Fruit fly (Drosophila melanogaster) whole organism, embryonic: ENCODE results near the gene Alg2.

ENCODE experiments used
- Abd-B ChIP-seq: fragments of 200-800 bp; sonication (Bioruptor generic); optimal IDR thresholded peaks from 2 replicates; lab custom pipeline; 2018; ENCODE audit warnings: missing biosample characterization, mild to moderate bottlenecking, missing genetic modification characterization, moderate library complexity
- CG10267 ChIP-seq: fragments of 200-800 bp; sonication (Bioruptor generic); optimal IDR thresholded peaks from 2 replicates; lab custom pipeline; 2018; ENCODE audit warnings: missing biosample characterization, mild to moderate bottlenecking, missing genetic modification characterization, moderate library complexity
- CG12769 ChIP-seq: fragments of 200-800 bp; sonication (Bioruptor generic); optimal IDR thresholded peaks from 2 replicates; lab custom pipeline; 2019; ENCODE audit warnings: missing biosample characterization, mild to moderate bottlenecking, missing genetic modification characterization, moderate library complexity
- CG13775 ChIP-seq: fragments of 200-800 bp; sonication (Bioruptor generic); optimal IDR thresholded peaks from 3 replicates; lab custom pipeline; 2017; ENCODE audit warnings: missing biosample characterization, mild to moderate bottlenecking, missing genetic modification characterization
- CG14441 ChIP-seq: fragments of 200-800 bp; sonication (Bioruptor generic); IDR thresholded peaks from 2 replicates; pipeline ENCODE4 v1.3.6; 2022; ENCODE audit warnings: missing biosample characterization, missing genetic modification characterization
- CG15269 ChIP-seq: fragments of 200-800 bp; sonication (Bioruptor generic); optimal IDR thresholded peaks from 2 replicates; lab custom pipeline; 2018; ENCODE audit warnings: missing biosample characterization, mild to moderate bottlenecking, missing genetic modification characterization, moderate library complexity
- CG15601 ChIP-seq: fragments of 200-800 bp; sonication (Bioruptor generic); optimal IDR thresholded peaks from 3 replicates; lab custom pipeline; 2019; ENCODE audit warnings: missing biosample characterization, mild to moderate bottlenecking, missing genetic modification characterization, moderate library complexity
- CG17568 ChIP-seq: fragments of 200-800 bp; sonication (Bioruptor generic); optimal IDR thresholded peaks from 2 replicates; lab custom pipeline; 2018; ENCODE audit warnings: missing biosample characterization, mild to moderate bottlenecking, missing genetic modification characterization, moderate library complexity
- CG1792 ChIP-seq: fragments of 200-800 bp; sonication (Bioruptor generic); optimal IDR thresholded peaks from 2 replicates; lab custom pipeline; 2016; ENCODE audit warnings: missing biosample characterization, missing genetic modification characterization
- CG18599 ChIP-seq: fragments of 200-800 bp; sonication (Bioruptor generic); optimal IDR thresholded peaks from 3 replicates; lab custom pipeline; 2017; ENCODE audit warnings: missing biosample characterization, missing genetic modification characterization, mild to moderate bottlenecking, moderate library complexity, missing genetic modification reagents
- CG3995 ChIP-seq: fragments of 200-800 bp; sonication (Bioruptor generic); optimal IDR thresholded peaks from 3 replicates; lab custom pipeline; 2016; ENCODE audit warnings: missing biosample characterization, missing genetic modification characterization
- CG6689 ChIP-seq: fragments of 200-800 bp; sonication (Bioruptor generic); IDR thresholded peaks from 2 replicates; pipeline ENCODE4 v1.3.6; 2022; ENCODE audit warnings: missing biosample characterization, missing genetic modification characterization
- CG6854 ChIP-seq: fragments of 200-800 bp; sonication (Bioruptor generic); optimal IDR thresholded peaks from 3 replicates; lab custom pipeline; 2017; ENCODE audit warnings: missing biosample characterization, mild to moderate bottlenecking, missing genetic modification characterization
- Dbx ChIP-seq: fragments of 200-800 bp; sonication (Bioruptor generic); IDR thresholded peaks from 3 replicates; pipeline ENCODE4 v1.3.6; 2022; ENCODE audit warnings: missing biosample characterization, missing genetic modification characterization
- Doc2 ChIP-seq: fragments of 200-800 bp; sonication (Bioruptor generic); IDR thresholded peaks from 2 replicates; pipeline ENCODE4 v1.3.6; 2022; ENCODE audit warnings: missing biosample characterization, missing genetic modification characterization
- Drgx ChIP-seq: fragments of 200-800 bp; sonication (Bioruptor generic); IDR thresholded peaks from 2 replicates; pipeline ENCODE4 v1.3.6; 2022; ENCODE audit warnings: missing biosample characterization, missing genetic modification characterization
- HLH4C ChIP-seq: fragments of 200-800 bp; sonication (Bioruptor generic); IDR thresholded peaks from 3 replicates; pipeline ENCODE4 v1.3.6; 2022; ENCODE audit warnings: missing biosample characterization, missing genetic modification characterization; ENCODE audit not compliant: partially characterized antibody
- HLH54F ChIP-seq: fragments of 200-800 bp; sonication (Bioruptor generic); optimal IDR thresholded peaks from 3 replicates; lab custom pipeline; 2016; ENCODE audit warnings: missing biosample characterization, missing genetic modification characterization
- HmgZ ChIP-seq: fragments of 200-800 bp; sonication (Bioruptor generic); optimal IDR thresholded peaks from 2 replicates; lab custom pipeline; 2018; ENCODE audit warnings: missing biosample characterization, mild to moderate bottlenecking, missing genetic modification characterization
- Hmr ChIP-seq: fragments of 200-800 bp; sonication (Bioruptor generic); optimal IDR thresholded peaks from 3 replicates; lab custom pipeline; 2017; ENCODE audit warnings: mild to moderate bottlenecking, missing biosample characterization, missing genetic modification reagents, missing genetic modification characterization
- Hr78 ChIP-seq, 2 experiments: fragments of 200-800 bp in 1 of 2; fragments of >200 bp in 1 of 2; sonication (Bioruptor generic) in 1 of 2; optimal IDR thresholded peaks; 2 replicates each; lab custom pipeline; 2017 to 2019; ENCODE audit warnings: missing biosample characterization in 2 of 2, missing genetic modification characterization in 2 of 2, mild to moderate bottlenecking in 1 of 2, moderate library complexity in 1 of 2
- MESR4 ChIP-seq: fragments of 200-800 bp; sonication (Bioruptor generic); optimal IDR thresholded peaks from 2 replicates; lab custom pipeline; 2018; ENCODE audit warnings: missing biosample characterization, mild to moderate bottlenecking, missing genetic modification characterization, moderate library complexity
- Oli ChIP-seq: fragments of 200-800 bp; sonication (Bioruptor generic); optimal IDR thresholded peaks from 2 replicates; lab custom pipeline; 2018; ENCODE audit warnings: missing biosample characterization, mild to moderate bottlenecking, missing genetic modification characterization, moderate library complexity
- Rx ChIP-seq: fragments of 200-800 bp; sonication (Bioruptor generic); IDR thresholded peaks from 2 replicates; pipeline ENCODE4 v1.3.6; 2022; ENCODE audit warnings: missing biosample characterization, missing genetic modification characterization
- Xrp1 ChIP-seq: fragments of 200-800 bp; sonication (Bioruptor generic); IDR thresholded peaks from 2 replicates; pipeline ENCODE4 v1.3.6; 2022; ENCODE audit warnings: missing biosample characterization, missing genetic modification characterization
- abd-A ChIP-seq: fragments of 200-800 bp; sonication (Bioruptor generic); optimal IDR thresholded peaks from 3 replicates; lab custom pipeline; 2019; ENCODE audit warnings: missing biosample characterization, mild to moderate bottlenecking, missing genetic modification characterization, moderate library complexity
- ase ChIP-seq: fragments of 200-800 bp; sonication (Bioruptor generic); IDR thresholded peaks from 3 replicates; pipeline ENCODE4 v1.3.6; 2022; ENCODE audit warnings: missing biosample characterization, missing genetic modification characterization
- bbx ChIP-seq: fragments of 200-800 bp; sonication (Bioruptor generic); IDR thresholded peaks from 2 replicates; pipeline ENCODE4 v1.3.6; 2022; ENCODE audit warnings: missing biosample characterization, missing genetic modification characterization; ENCODE audit not compliant: partially characterized antibody
- cg ChIP-seq: fragments of 200-800 bp; sonication (Bioruptor generic); optimal IDR thresholded peaks from 3 replicates; lab custom pipeline; 2019; ENCODE audit warnings: missing biosample characterization, mild to moderate bottlenecking, missing genetic modification characterization, moderate library complexity
- ci ChIP-seq: fragments of 200-800 bp; sonication (Bioruptor generic); IDR thresholded peaks from 3 replicates; pipeline ENCODE4 v1.3.6; 2022; ENCODE audit warnings: missing biosample characterization, missing genetic modification characterization
- eve ChIP-seq, 2 experiments: fragments of >200 bp; optimal IDR thresholded peaks; 2 replicates each; lab custom pipeline; 2017; ENCODE audit warnings: missing biosample characterization in 2 of 2, missing genetic modification characterization in 2 of 2
- exex ChIP-seq: fragments of 200-800 bp; sonication (Bioruptor generic); optimal IDR thresholded peaks from 4 replicates; lab custom pipeline; 2018; ENCODE audit warnings: missing biosample characterization, mild to moderate bottlenecking, missing genetic modification characterization, moderate library complexity
- ftz-f1 ChIP-seq: fragments of 200-800 bp; sonication (Bioruptor generic); optimal IDR thresholded peaks from 2 replicates; lab custom pipeline; 2016; ENCODE audit warnings: missing biosample characterization, missing genetic modification characterization
- gcm ChIP-seq: fragments of 200-800 bp; sonication (Bioruptor generic); optimal IDR thresholded peaks from 2 replicates; lab custom pipeline; 2019; ENCODE audit warnings: missing biosample characterization, mild to moderate bottlenecking, missing genetic modification characterization, moderate library complexity
- hbn ChIP-seq: fragments of 200-800 bp; sonication (Bioruptor generic); IDR thresholded peaks from 2 replicates; pipeline ENCODE4 v1.3.6; 2022; ENCODE audit warnings: missing biosample characterization, missing genetic modification characterization; ENCODE audit not compliant: partially characterized antibody
- kah ChIP-seq: fragments of 200-800 bp; sonication (Bioruptor generic); optimal IDR thresholded peaks from 2 replicates; lab custom pipeline; 2018; ENCODE audit warnings: missing biosample characterization, mild to moderate bottlenecking, missing genetic modification characterization
- kni ChIP-seq: fragments of 200-800 bp; sonication (Bioruptor generic); optimal IDR thresholded peaks from 3 replicates; lab custom pipeline; 2017; ENCODE audit warnings: mild to moderate bottlenecking, missing biosample characterization, missing genetic modification reagents, missing genetic modification characterization
- lab ChIP-seq: fragments of 200-800 bp; sonication (Bioruptor generic); optimal IDR thresholded peaks from 3 replicates; lab custom pipeline; 2017; ENCODE audit warnings: missing biosample characterization, missing genetic modification characterization, mild to moderate bottlenecking, moderate library complexity, missing genetic modification reagents
- lilli ChIP-seq: fragments of 200-800 bp; sonication (Bioruptor generic); optimal IDR thresholded peaks from 3 replicates; lab custom pipeline; 2016; ENCODE audit warnings: missing biosample characterization, missing genetic modification characterization
- mirr ChIP-seq: fragments of 200-800 bp; sonication (Bioruptor generic); optimal IDR thresholded peaks from 3 replicates; lab custom pipeline; 2018; ENCODE audit warnings: missing biosample characterization, mild to moderate bottlenecking, missing genetic modification characterization
- pan ChIP-seq, 4 experiments: fragments of >200 bp in 3 of 4; fragments of 200-800 bp in 1 of 4; sonication (Bioruptor generic) in 1 of 4; optimal IDR thresholded peaks in 3 of 4; IDR thresholded peaks in 1 of 4; 2 replicates each; pipeline versions ENCODE4 v1.3.6 to Lab custom; 2017 to 2022; ENCODE audit warnings: missing biosample characterization in 2 of 4, missing genetic modification characterization in 2 of 4, mixed read lengths in 1 of 4
- ranshi ChIP-seq: fragments of 200-800 bp; sonication (Bioruptor generic); IDR thresholded peaks from 2 replicates; pipeline ENCODE4 v1.3.6; 2022; ENCODE audit warnings: missing biosample characterization, missing genetic modification characterization
- sr ChIP-seq: fragments of 200-800 bp; sonication (Bioruptor generic); IDR thresholded peaks from 3 replicates; pipeline ENCODE4 v1.3.6; 2022; ENCODE audit warnings: missing biosample characterization, missing genetic modification characterization
- tio ChIP-seq: fragments of 200-800 bp; sonication (Bioruptor generic); optimal IDR thresholded peaks from 2 replicates; lab custom pipeline; 2017; ENCODE audit warnings: missing biosample characterization, missing genetic modification characterization, inconsistent platforms
- wor ChIP-seq: fragments of 200-800 bp; sonication (Bioruptor generic); IDR thresholded peaks from 2 replicates; pipeline ENCODE4 v1.3.6; 2022; ENCODE audit warnings: missing biosample characterization, missing genetic modification characterization

The Alg2 gene

dm6 chr3L:3141411-3141810 is 2.2 kb upstream of the Alg2 start (continued):
- TF ChIP-seq gcm (GFP tag; lab: Kevin White, UChicago) (peak; percentile 64), kah (GFP tag; lab: Kevin White, UChicago) (peak; percentile 5), CG10267 (peak; percentile 5), kni (GFP tag; lab: Kevin White, UChicago) (peak; percentile 87), Hr78 (GFP tag; optimal IDR thresholded peaks at IDR 0.05; lab: Kevin White, UChicago) (peak in 1 of 2 experiments; percentile 88), cg (GFP tag; lab: Kevin White, UChicago) (peak; percentile 24), Xrp1 (GFP tag; lab: Robert Waterston, UW) (peak; percentile 11; the same call in 1 of the 2 replicates)

dm6 chr3L:3142516-3143382 is 859 bp upstream of the Alg2 start:
- TF ChIP-seq CG13775 (GFP tag; lab: Kevin White, UChicago) (no peak), CG1792 (GFP tag; lab: Kevin White, UChicago) (no peak), CG14441 (GFP tag; lab: Robert Waterston, UW) (0 out of 2 replicates have a peak, but pooled peaks have one; percentile 12), CG15269 (tag; lab: Kevin White, UChicago) (no peak), Dbx (no peak), Oli (tag; lab: Kevin White, UChicago) (no peak), HLH54F (GFP tag; lab: Kevin White, UChicago) (no peak), CG12769 (peak; percentile 30), Abd-B (GFP tag; lab: Kevin White, UChicago) (no peak), mirr (GFP tag; lab: Kevin White, UChicago) (peak; percentile 49), lilli (GFP tag; lab: Kevin White, UChicago) (no peak), CG18599 (GFP tag; lab: Kevin White, UChicago) (peak; percentile 1), abd-A (tag; lab: Kevin White, UChicago) (no peak), ci (GFP tag; lab: Robert Waterston, UW) (peak; percentile 9; the same call in 1 of the 3 replicates), pan (optimal IDR thresholded peaks at IDR 0.05; lab: Kevin White, UChicago) (no peak), pan (GFP tag; optimal IDR thresholded peaks at IDR 0.05 in 1 of 2, IDR thresholded peaks at IDR 0.05 in 1 of 2) (no peak), CG3995 (GFP tag; lab: Kevin White, UChicago) (peak; percentile 79), wor (GFP tag; lab: Robert Waterston, UW) (no peak), ranshi (GFP tag; lab: Robert Waterston, UW) (no peak), sr (no peak), CG15601 (tag; lab: Kevin White, UChicago) (no peak), ftz-f1 (GFP tag; lab: Kevin White, UChicago) (peak; percentile 3), Rx (GFP tag; lab: Robert Waterston, UW) (0 out of 2 replicates have a peak, but pooled peaks have one; percentile 14), Hmr (GFP tag; lab: Kevin White, UChicago) (peak; percentile 16), CG6854 (GFP tag; lab: Kevin White, UChicago) (no peak), exex (tag; lab: Kevin White, UChicago) (peak; percentile 64), Drgx (GFP tag; lab: Robert Waterston, UW) (no peak), eve (GFP tag; optimal IDR thresholded peaks at IDR 0.05; lab: Kevin White, UChicago) (no peak), ase (GFP tag; lab: Robert Waterston, UW) (no peak), bbx (GFP tag; lab: Robert Waterston, UW) (no peak), hbn (GFP tag; lab: Robert Waterston, UW) (0 out of 2 replicates have a peak, but pooled peaks have one; percentile 13), CG6689 (no peak), MESR4 (GFP tag; lab: Kevin White, UChicago) (peak; percentile 73), Doc2 (GFP tag; lab: Robert Waterston, UW) (no peak), lab (GFP tag; lab: Kevin White, UChicago) (peak; percentile 8), tio (no peak), HmgZ (tag; lab: Kevin White, UChicago) (peak; percentile 5), CG17568 (peak; percentile 1), HLH4C (GFP tag; lab: Robert Waterston, UW) (0 out of 3 replicates have a peak, but pooled peaks have one; percentile 16)
